Fruit fly (Drosophila melanogaster): ENCODE results near the gene pigs.

pigs gene

DNA sequence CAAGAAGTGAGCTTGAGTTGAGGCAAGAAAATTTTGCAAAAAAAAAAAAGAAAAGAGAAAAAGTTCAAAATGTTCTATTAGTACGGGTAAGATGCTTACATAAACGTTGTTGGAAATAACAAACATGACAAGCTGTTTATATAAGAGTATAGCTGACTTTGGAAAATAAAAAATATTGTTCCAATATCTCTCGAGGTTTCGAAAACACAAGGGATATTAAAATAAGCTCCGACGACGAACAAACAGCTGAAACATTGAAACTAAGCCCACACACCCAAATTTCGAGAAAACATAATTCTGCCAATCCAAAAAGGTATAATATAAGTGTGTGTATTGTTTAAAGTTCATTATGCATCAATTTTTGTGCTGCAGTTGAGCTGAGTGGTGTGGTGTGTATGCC lies 26.1 kb upstream of the pigs start:
- TF ChIP-seq foxo (GFP tag; optimal IDR thresholded peaks at IDR 0.05): peak in 1 of 2 experiments; percentile 36
- peak; percentile 39 for TF ChIP-seq dmrt93B (GFP tag; optimal IDR thresholded peaks at IDR 0.05)
- no peak for TF ChIP-seq Hnf4 (GFP tag; optimal IDR thresholded peaks at IDR 0.05)
- TF ChIP-seq h (GFP tag; optimal IDR thresholded peaks at IDR 0.05): peak; percentile 15
- peak; percentile 49 for TF ChIP-seq Sp1 (GFP tag; optimal IDR thresholded peaks at IDR 0.05)
- TF ChIP-seq br (GFP tag; optimal IDR thresholded peaks at IDR 0.05): peak; percentile 26

DNA sequence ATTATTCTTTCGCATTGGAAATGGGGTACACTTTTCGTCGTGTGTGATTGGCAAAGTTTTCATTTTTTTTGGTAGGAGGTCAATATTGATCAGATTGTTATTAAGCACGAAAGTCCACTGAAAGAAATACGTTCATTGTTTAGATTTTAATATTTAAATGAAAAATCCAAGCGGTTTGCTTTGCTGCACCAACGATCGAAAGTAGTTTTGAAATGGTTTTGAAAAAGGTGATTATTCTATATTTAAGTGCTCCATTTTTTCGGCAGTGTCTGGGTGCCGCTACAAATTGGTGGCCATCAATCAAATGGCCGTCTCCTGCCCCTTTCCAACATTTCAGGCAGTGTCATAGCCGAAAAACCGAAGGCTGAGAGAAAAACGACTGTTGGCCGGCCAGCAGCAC lies 25.4 kb upstream of the pigs start:
- TF ChIP-seq Sp1 (GFP tag; optimal IDR thresholded peaks at IDR 0.05): peak; percentile 20
- peak; percentile 57 for TF ChIP-seq HLH106 (tag; optimal IDR thresholded peaks at IDR 0.05)
- peak; percentile 30 for TF ChIP-seq dmrt93B (GFP tag; optimal IDR thresholded peaks at IDR 0.05)
- peak in 1 of 2 experiments; percentile 53 for TF ChIP-seq foxo (GFP tag; optimal IDR thresholded peaks at IDR 0.05)
- TF ChIP-seq fru (GFP tag; optimal IDR thresholded peaks at IDR 0.05): peak; percentile 48
- TF ChIP-seq ey (GFP tag; optimal IDR thresholded peaks at IDR 0.05): peak; percentile 48
- TF ChIP-seq tai (GFP tag; optimal IDR thresholded peaks at IDR 0.05): no peak
- TF ChIP-seq lola (GFP tag; optimal IDR thresholded peaks at IDR 0.05): no peak
- no peak for TF ChIP-seq dl (GFP tag; optimal IDR thresholded peaks at IDR 0.05; ENCODE audit: insufficient read depth in 1 of 2, partially characterized antibody in 2 of 2)
- TF ChIP-seq CG32264 (GFP tag; optimal IDR thresholded peaks at IDR 0.05): peak; percentile 1
- TF ChIP-seq h (GFP tag; optimal IDR thresholded peaks at IDR 0.05): peak; percentile 47
- TF ChIP-seq rgr (GFP tag; optimal IDR thresholded peaks at IDR 0.05): peak; percentile 25
- peak; percentile 18 for TF ChIP-seq br (GFP tag; optimal IDR thresholded peaks at IDR 0.05)

DNA sequence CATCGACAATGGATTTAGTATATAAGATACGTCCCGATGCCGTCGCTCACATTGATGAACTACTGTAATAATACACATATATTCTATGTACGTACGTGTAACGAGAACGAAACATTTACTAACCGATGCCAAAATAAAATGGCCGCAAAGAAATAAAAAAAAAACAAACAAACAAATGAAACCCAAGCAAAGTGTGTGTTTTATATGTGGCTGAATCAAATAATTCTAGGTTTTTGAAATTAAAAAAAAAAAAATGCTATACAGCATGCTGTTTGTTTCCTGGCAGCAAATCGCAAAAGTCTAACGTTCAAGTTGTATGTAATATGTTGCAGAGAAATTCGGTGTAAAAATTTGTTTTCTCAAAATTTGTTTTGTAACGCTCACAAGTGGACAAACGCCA lies 10.9 kb upstream of the pigs start, which contains the start of gene CG17717:
Gene CG17717 (plus strand): TSS at position 301 of the 400 bp plus-strand sequence.
- TF ChIP-seq HLH106 (tag; optimal IDR thresholded peaks at IDR 0.05) (no peak), rgr (GFP tag; optimal IDR thresholded peaks at IDR 0.05) (no peak), jim (GFP tag; optimal IDR thresholded peaks at IDR 0.05) (no peak), Vsx2 (GFP tag; optimal IDR thresholded peaks at IDR 0.05; ENCODE audit: partially characterized antibody) (no peak), Hr78 (GFP tag; optimal IDR thresholded peaks at IDR 0.05) (no peak), Dif (GFP tag; optimal IDR thresholded peaks at IDR 0.05; ENCODE audit: partially characterized antibody) (no peak)

DNA sequence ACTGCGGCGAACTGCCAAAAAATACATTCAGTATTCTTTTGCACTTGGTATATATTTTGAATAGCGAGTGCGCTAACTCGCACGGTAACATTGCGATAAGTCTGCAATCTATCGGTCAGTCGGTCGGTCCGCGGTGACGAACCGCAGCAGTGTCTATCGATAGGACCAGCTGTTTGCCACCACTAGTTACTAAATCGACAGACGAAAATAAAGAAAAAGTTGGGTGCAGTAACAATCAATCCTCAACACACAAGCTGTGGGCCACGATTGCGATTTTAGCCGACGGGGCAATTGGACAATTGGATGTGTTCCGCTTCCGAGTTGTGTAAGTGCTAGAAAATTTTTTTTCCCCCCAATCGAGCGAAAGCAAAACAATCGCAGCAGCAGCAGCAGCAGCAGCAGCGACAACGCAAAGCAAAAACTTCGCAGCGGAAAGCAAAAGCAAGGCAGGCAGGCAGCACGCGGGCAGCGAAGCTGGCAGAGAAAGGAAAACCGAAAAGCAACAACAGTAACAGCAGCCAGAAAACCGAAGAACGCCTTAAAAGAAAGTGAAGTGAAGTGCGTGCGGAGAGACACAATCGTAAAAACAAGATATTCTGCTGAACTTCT lies 9.1 kb upstream of the pigs start, which contains the start of gene Pat1:
Gene Pat1 (plus strand): TSS at position 96 of the 609 bp plus-strand sequence.
- no peak for TF ChIP-seq ey (GFP tag; optimal IDR thresholded peaks at IDR 0.05)
- TF ChIP-seq CG32264 (GFP tag; optimal IDR thresholded peaks at IDR 0.05): no peak
- TF ChIP-seq h (GFP tag; optimal IDR thresholded peaks at IDR 0.05): peak; percentile 11
- no peak for TF ChIP-seq Mio (GFP tag; optimal IDR thresholded peaks at IDR 0.05)
- peak; percentile 57 for TF ChIP-seq Hr83 (GFP tag; optimal IDR thresholded peaks at IDR 0.05; ENCODE audit: poor library complexity, severe bottlenecking)
- no peak for TF ChIP-seq OdsH (GFP tag; optimal IDR thresholded peaks at IDR 0.05)
- TF ChIP-seq dsf (GFP tag; optimal IDR thresholded peaks at IDR 0.05; ENCODE audit: borderline replicate concordance): no peak
- peak; percentile 49 for TF ChIP-seq Hnf4 (GFP tag; optimal IDR thresholded peaks at IDR 0.05)
- no peak for TF ChIP-seq GATAd (GFP tag; optimal IDR thresholded peaks at IDR 0.05)
- TF ChIP-seq br (GFP tag; optimal IDR thresholded peaks at IDR 0.05): no peak
- no peak for TF ChIP-seq usp (GFP tag; optimal IDR thresholded peaks at IDR 0.05)
- TF ChIP-seq tai (GFP tag; optimal IDR thresholded peaks at IDR 0.05): no peak
- no peak for TF ChIP-seq Dif (GFP tag; optimal IDR thresholded peaks at IDR 0.05; ENCODE audit: partially characterized antibody)
- TF ChIP-seq N (GFP tag; optimal IDR thresholded peaks at IDR 0.05): no peak
- no peak for TF ChIP-seq Dfd (GFP tag; optimal IDR thresholded peaks at IDR 0.05)
- no peak for TF ChIP-seq sage (GFP tag; optimal IDR thresholded peaks at IDR 0.05)
- no peak for TF ChIP-seq HLH106 (tag; optimal IDR thresholded peaks at IDR 0.05)
- TF ChIP-seq Abd-B (GFP tag; optimal IDR thresholded peaks at IDR 0.05): no peak
- TF ChIP-seq CG9705 (GFP tag; optimal IDR thresholded peaks at IDR 0.05): no peak
- TF ChIP-seq pan (optimal IDR thresholded peaks at IDR 0.05): no peak
- no peak for TF ChIP-seq dmrt93B (GFP tag; optimal IDR thresholded peaks at IDR 0.05)
- TF ChIP-seq foxo (GFP tag; optimal IDR thresholded peaks at IDR 0.05): peak in 1 of 2 experiments; percentile 7
- TF ChIP-seq sv (GFP tag; optimal IDR thresholded peaks at IDR 0.05): no peak
- peak; percentile 75 for TF ChIP-seq fru (GFP tag; optimal IDR thresholded peaks at IDR 0.05)
- no peak for TF ChIP-seq Myc (optimal IDR thresholded peaks at IDR 0.05)
- TF ChIP-seq jim (GFP tag; optimal IDR thresholded peaks at IDR 0.05): no peak
- peak; percentile 16 for TF ChIP-seq Sp1 (GFP tag; optimal IDR thresholded peaks at IDR 0.05)
- peak; percentile 75 for TF ChIP-seq psq (GFP tag; optimal IDR thresholded peaks at IDR 0.05)
- TF ChIP-seq CrebA (GFP tag; optimal IDR thresholded peaks at IDR 0.05; ENCODE audit: borderline replicate concordance): no peak
